Fruit fly (Drosophila melanogaster) S2 (cell line): Measurements from ENCODE around the gene CG15765.

Source experiments
- CG8478 ChIP-seq: fragments of >200 bp; optimal IDR thresholded peaks from 2 replicates; lab custom pipeline; 2018
- CTCF ChIP-seq, 2 experiments: fragments of >200 bp; optimal IDR thresholded peaks; 2 replicates each; lab custom pipeline; 2018

- TF ChIP-seq CG8478 (lab: Kevin White, UChicago) (no peak), CTCF (optimal IDR thresholded peaks at IDR 0.05; lab: Kevin White, UChicago) (no peak)
Observed at dm6 chrX:5772409-5772808, 46.0 kb upstream of the CG15765 start.
